Fruit fly (Drosophila melanogaster) whole organism, embryonic: Measurements from ENCODE around the gene Tis11.
A peak's percentile ranks its signal among the peaks of the same experiment; 100 is the strongest.

Source experiments
- CG11695 ChIP-seq: fragments of 200-800 bp; sonication (Bioruptor generic); IDR thresholded peaks from 3 replicates; pipeline ENCODE4 v1.3.6; 2022; ENCODE audit warnings: missing biosample characterization, missing genetic modification characterization
- CG15601 ChIP-seq: fragments of 200-800 bp; sonication (Bioruptor generic); optimal IDR thresholded peaks from 3 replicates; lab custom pipeline; 2019; ENCODE audit warnings: missing biosample characterization, mild to moderate bottlenecking, missing genetic modification characterization, moderate library complexity
- CG17829 ChIP-seq: fragments of 200-800 bp; optimal IDR thresholded peaks from 2 replicates; lab custom pipeline; 2019; ENCODE audit warnings: missing biosample characterization, mild to moderate bottlenecking, missing genetic modification characterization, moderate library complexity
- CG18476 ChIP-seq: fragments of 200-800 bp; sonication (Bioruptor generic); optimal IDR thresholded peaks from 2 replicates; lab custom pipeline; 2016; ENCODE audit warnings: missing biosample characterization, mild to moderate bottlenecking, missing genetic modification characterization
- CG2120 ChIP-seq: fragments of 200-800 bp; sonication (Bioruptor generic); optimal IDR thresholded peaks from 3 replicates; lab custom pipeline; 2016; ENCODE audit warnings: missing biosample characterization, missing genetic modification characterization
- CG33213 ChIP-seq: fragments of 200-800 bp; sonication (Bioruptor generic); optimal IDR thresholded peaks from 3 replicates; lab custom pipeline; 2016; ENCODE audit warnings: missing biosample characterization, missing genetic modification characterization
- CG42726 ChIP-seq: fragments of 200-800 bp; sonication (Bioruptor generic); IDR thresholded peaks from 2 replicates; pipeline ENCODE4 v1.3.6; 2022; ENCODE audit warnings: missing biosample characterization, missing genetic modification characterization; ENCODE audit not compliant: partially characterized antibody
- CG7745 ChIP-seq: fragments of 200-800 bp; sonication (Bioruptor generic); optimal IDR thresholded peaks from 2 replicates; lab custom pipeline; 2018; ENCODE audit warnings: missing biosample characterization, mild to moderate bottlenecking, missing genetic modification characterization, moderate library complexity
- CG8944 ChIP-seq: fragments of 200-800 bp; sonication (Bioruptor generic); optimal IDR thresholded peaks from 3 replicates; lab custom pipeline; 2016; ENCODE audit warnings: missing biosample characterization, missing genetic modification characterization
- CG9817 ChIP-seq: fragments of 200-800 bp; sonication (Bioruptor generic); optimal IDR thresholded peaks from 2 replicates; lab custom pipeline; 2018; ENCODE audit warnings: missing biosample characterization, mild to moderate bottlenecking, missing genetic modification characterization, moderate library complexity
- CHES-1-like ChIP-seq: fragments of 200-800 bp; sonication (Bioruptor generic); optimal IDR thresholded peaks from 2 replicates; lab custom pipeline; 2016; ENCODE audit warnings: missing biosample characterization, missing genetic modification characterization
- CTCF ChIP-seq: fragments of 200-800 bp; sonication (Bioruptor generic); optimal IDR thresholded peaks from 2 replicates; lab custom pipeline; 2017; ENCODE audit warnings: missing biosample characterization, mild to moderate bottlenecking, missing genetic modification characterization, moderate library complexity
- CrebB ChIP-seq: fragments of 200-800 bp; sonication (Bioruptor generic); optimal IDR thresholded peaks from 3 replicates; lab custom pipeline; 2018; ENCODE audit warnings: missing biosample characterization, mild to moderate bottlenecking, missing genetic modification characterization
- D19A ChIP-seq: fragments of 200-800 bp; optimal IDR thresholded peaks from 3 replicates; lab custom pipeline; 2019; ENCODE audit warnings: missing biosample characterization, mild to moderate bottlenecking, missing genetic modification characterization, moderate library complexity
- D19B ChIP-seq: fragments of 200-800 bp; sonication (Bioruptor generic); optimal IDR thresholded peaks from 2 replicates; lab custom pipeline; 2017; ENCODE audit warnings: missing biosample characterization, mild to moderate bottlenecking, missing genetic modification characterization
- Dll ChIP-seq: fragments of 200-800 bp; sonication (Bioruptor generic); IDR thresholded peaks from 4 replicates; pipeline ENCODE4 v1.3.6; 2022; ENCODE audit warnings: missing biosample characterization, missing genetic modification characterization; ENCODE audit not compliant: partially characterized antibody
- HLH4C ChIP-seq: fragments of 200-800 bp; sonication (Bioruptor generic); IDR thresholded peaks from 3 replicates; pipeline ENCODE4 v1.3.6; 2022; ENCODE audit warnings: missing biosample characterization, missing genetic modification characterization; ENCODE audit not compliant: partially characterized antibody
- Med ChIP-seq: fragments of 200-800 bp; sonication (Bioruptor generic); peaks from one replicate; lab custom pipeline; 2016; ENCODE audit warnings: missing biosample characterization, missing genetic modification characterization, mild to moderate bottlenecking, inconsistent platforms, moderate library complexity
- NFAT ChIP-seq: fragments of 200-800 bp; sonication (Bioruptor generic); IDR thresholded peaks from 2 replicates; pipeline ENCODE4 v1.3.6; 2022; ENCODE audit warnings: missing biosample characterization, missing genetic modification characterization
- Opbp ChIP-seq: fragments of 200-800 bp; sonication (Bioruptor generic); IDR thresholded peaks from 3 replicates; pipeline ENCODE4 v1.3.6; 2022; ENCODE audit warnings: missing biosample characterization, missing genetic modification characterization; ENCODE audit not compliant: partially characterized antibody
- Vsx1 ChIP-seq: fragments of 200-800 bp; sonication (Bioruptor generic); optimal IDR thresholded peaks from 2 replicates; lab custom pipeline; 2017; ENCODE audit warnings: missing biosample characterization, mild to moderate bottlenecking, missing genetic modification characterization, missing genetic modification reagents
- YL-1 ChIP-seq: fragments of 200-800 bp; sonication (Bioruptor generic); optimal IDR thresholded peaks from 3 replicates; lab custom pipeline; 2017; ENCODE audit warnings: missing biosample characterization, mild to moderate bottlenecking, missing genetic modification characterization
- amos ChIP-seq: fragments of 200-800 bp; sonication (Bioruptor generic); IDR thresholded peaks from 2 replicates; pipeline ENCODE4 v1.3.6; 2022; ENCODE audit warnings: missing biosample characterization, missing genetic modification characterization; ENCODE audit not compliant: partially characterized antibody
- az2 ChIP-seq: fragments of 200-800 bp; sonication (Bioruptor generic); optimal IDR thresholded peaks from 3 replicates; lab custom pipeline; 2016; ENCODE audit warnings: missing biosample characterization, missing genetic modification characterization
- bbx ChIP-seq: fragments of 200-800 bp; sonication (Bioruptor generic); IDR thresholded peaks from 2 replicates; pipeline ENCODE4 v1.3.6; 2022; ENCODE audit warnings: missing biosample characterization, missing genetic modification characterization; ENCODE audit not compliant: partially characterized antibody
- cato ChIP-seq: fragments of 200-800 bp; sonication (Bioruptor generic); optimal IDR thresholded peaks from 2 replicates; lab custom pipeline; 2016; ENCODE audit warnings: missing biosample characterization, missing genetic modification characterization, borderline replicate concordance
- chif ChIP-seq, 2 experiments: fragments of 200-800 bp; sonication (Bioruptor generic); optimal IDR thresholded peaks; 3 replicates each; lab custom pipeline; 2016; ENCODE audit warnings: missing biosample characterization in 2 of 2, missing genetic modification characterization in 2 of 2
- crc ChIP-seq: fragments of 200-800 bp; sonication (Bioruptor generic); optimal IDR thresholded peaks from 2 replicates; lab custom pipeline; 2016; ENCODE audit warnings: missing biosample characterization, missing genetic modification characterization
- esg ChIP-seq: fragments of 200-800 bp; sonication (Bioruptor generic); conservative IDR thresholded peaks from 2 replicates; pipeline ENCODE4 v1.3.6; 2022; ENCODE audit warnings: missing biosample characterization, missing genetic modification characterization
- exex ChIP-seq: fragments of 200-800 bp; sonication (Bioruptor generic); optimal IDR thresholded peaks from 4 replicates; lab custom pipeline; 2018; ENCODE audit warnings: missing biosample characterization, mild to moderate bottlenecking, missing genetic modification characterization, moderate library complexity
- fd102C ChIP-seq: fragments of 200-800 bp; sonication (Bioruptor generic); optimal IDR thresholded peaks from 2 replicates; lab custom pipeline; 2018; ENCODE audit warnings: missing biosample characterization, mild to moderate bottlenecking, missing genetic modification characterization, moderate library complexity
- fd64A ChIP-seq: fragments of 200-800 bp; sonication (Bioruptor generic); optimal IDR thresholded peaks from 3 replicates; lab custom pipeline; 2018; ENCODE audit warnings: missing biosample characterization, mild to moderate bottlenecking, missing genetic modification characterization
- grn ChIP-seq: fragments of 200-800 bp; sonication (Bioruptor generic); optimal IDR thresholded peaks from 3 replicates; lab custom pipeline; 2017; ENCODE audit warnings: missing biosample characterization, missing genetic modification characterization
- ham ChIP-seq: fragments of 200-800 bp; sonication (Bioruptor generic); IDR thresholded peaks from 2 replicates; pipeline ENCODE4 v1.3.6; 2022; ENCODE audit warnings: missing biosample characterization, missing genetic modification characterization
- jumu ChIP-seq: fragments of 200-800 bp; sonication (Bioruptor generic); optimal IDR thresholded peaks from 3 replicates; lab custom pipeline; 2016; ENCODE audit warnings: missing biosample characterization, missing genetic modification characterization
- luna ChIP-seq: fragments of 200-800 bp; sonication (Bioruptor generic); optimal IDR thresholded peaks from 2 replicates; lab custom pipeline; 2016; ENCODE audit warnings: missing biosample characterization, missing genetic modification characterization
- pan ChIP-seq, 4 experiments: fragments of >200 bp in 3 of 4; fragments of 200-800 bp in 1 of 4; sonication (Bioruptor generic) in 1 of 4; optimal IDR thresholded peaks in 3 of 4; IDR thresholded peaks in 1 of 4; 2 replicates each; pipeline versions ENCODE4 v1.3.6 to Lab custom; 2017 to 2022; ENCODE audit warnings: missing biosample characterization in 2 of 4, missing genetic modification characterization in 2 of 4, mixed read lengths in 1 of 4
- pros ChIP-seq: fragments of 200-800 bp; sonication (Bioruptor generic); optimal IDR thresholded peaks from 3 replicates; lab custom pipeline; 2019; ENCODE audit warnings: missing biosample characterization, mild to moderate bottlenecking, missing genetic modification characterization, moderate library complexity
- sc ChIP-seq, 3 experiments: fragments of >200 bp in 2 of 3; fragments of 200-800 bp in 1 of 3; sonication (Bioruptor generic) in 1 of 3; optimal IDR thresholded peaks; 2 replicates in 2 of 3; 3 replicates in 1 of 3; lab custom pipeline; 2017; ENCODE audit warnings: mild to moderate bottlenecking in 1 of 3, missing biosample characterization in 1 of 3, missing genetic modification characterization in 1 of 3, missing genetic modification reagents in 1 of 3
- sima ChIP-seq: fragments of 200-800 bp; sonication (Bioruptor generic); optimal IDR thresholded peaks from 2 replicates; lab custom pipeline; 2016; ENCODE audit warnings: missing biosample characterization, missing genetic modification characterization
- tll ChIP-seq, 2 experiments: fragments of 200-800 bp in 1 of 2; fragments of >200 bp in 1 of 2; sonication (Bioruptor generic) in 1 of 2; optimal IDR thresholded peaks; 2 replicates each; lab custom pipeline; 2017 to 2019; ENCODE audit warnings: missing biosample characterization in 2 of 2, missing genetic modification characterization in 2 of 2, mild to moderate bottlenecking in 1 of 2, moderate library complexity in 1 of 2
- ttk ChIP-seq: fragments of 200-800 bp; sonication (Bioruptor generic); IDR thresholded peaks from 2 replicates; pipeline ENCODE4 v2.1.2; 2022; ENCODE audit warnings: missing biosample characterization, missing genetic modification characterization
- vfl ChIP-seq: fragments of 200-800 bp; sonication (Bioruptor generic); optimal IDR thresholded peaks from 2 replicates; lab custom pipeline; 2016; ENCODE audit warnings: missing biosample characterization, missing genetic modification characterization
- wdn ChIP-seq: fragments of 200-800 bp; sonication (Bioruptor generic); IDR thresholded peaks from 2 replicates; pipeline ENCODE4 v1.3.6; 2022; ENCODE audit warnings: missing biosample characterization, missing genetic modification characterization
- wek ChIP-seq: fragments of 200-800 bp; sonication (Bioruptor generic); optimal IDR thresholded peaks from 3 replicates; lab custom pipeline; 2018; ENCODE audit warnings: missing biosample characterization, mild to moderate bottlenecking, missing genetic modification characterization, moderate library complexity
- wor ChIP-seq: fragments of 200-800 bp; sonication (Bioruptor generic); IDR thresholded peaks from 2 replicates; pipeline ENCODE4 v1.3.6; 2022; ENCODE audit warnings: missing biosample characterization, missing genetic modification characterization
- zen ChIP-seq: fragments of 200-800 bp; sonication (Bioruptor generic); optimal IDR thresholded peaks from 3 replicates; lab custom pipeline; 2018; ENCODE audit warnings: missing biosample characterization, mild to moderate bottlenecking, missing genetic modification characterization, moderate library complexity
- zf30C ChIP-seq: fragments of 200-800 bp; sonication (Bioruptor generic); optimal IDR thresholded peaks from 3 replicates; lab custom pipeline; 2018; ENCODE audit warnings: missing biosample characterization, mild to moderate bottlenecking, missing genetic modification characterization

The Tis11 gene

dm6 chrX:12672317-12673172, 13.3 kb downstream of the Tis11 start (continued):
- no peak for TF ChIP-seq CG15601 (tag; lab: Kevin White, UChicago)
- no peak for TF ChIP-seq pan (optimal IDR thresholded peaks at IDR 0.05; lab: Kevin White, UChicago)
- no peak for TF ChIP-seq pan (GFP tag; optimal IDR thresholded peaks at IDR 0.05 in 1 of 2, IDR thresholded peaks at IDR 0.05 in 1 of 2)
- TF ChIP-seq sima = no peak
- TF ChIP-seq YL-1 (GFP tag; lab: Kevin White, UChicago) = no peak
- no peak for TF ChIP-seq Vsx1 (GFP tag; lab: Kevin White, UChicago)
- no peak for TF ChIP-seq vfl
- no peak for TF ChIP-seq az2 (GFP tag; lab: Kevin White, UChicago)
- TF ChIP-seq wor = no peak
- no peak for TF ChIP-seq esg (GFP tag; lab: Robert Waterston, UW)
- TF ChIP-seq exex (tag; lab: Kevin White, UChicago) = no peak
- no peak for TF ChIP-seq bbx (GFP tag; lab: Robert Waterston, UW)
- peak; percentile 51; the same call in 1 of the 2 replicates for TF ChIP-seq NFAT (GFP tag; lab: Robert Waterston, UW)
- no peak for TF ChIP-seq Dll (GFP tag; lab: Robert Waterston, UW)
- TF ChIP-seq CG18476 (GFP tag; lab: Kevin White, UChicago) = no peak
- TF ChIP-seq ham (GFP tag; lab: Robert Waterston, UW) = no peak
- TF ChIP-seq CG17829 (tag; lab: Kevin White, UChicago) = no peak
- no peak for TF ChIP-seq CG33213 (GFP tag; lab: Kevin White, UChicago)
- TF ChIP-seq wdn (GFP tag; lab: Robert Waterston, UW) = no peak
- no peak for TF ChIP-seq sc (optimal IDR thresholded peaks at IDR 0.05; lab: Kevin White, UChicago)
- TF ChIP-seq sc (GFP tag; optimal IDR thresholded peaks at IDR 0.05; lab: Kevin White, UChicago) = no peak
- no peak for TF ChIP-seq fd64A
- TF ChIP-seq Med = peak; percentile 82
- TF ChIP-seq CG7745 (tag; lab: Kevin White, UChicago) = no peak
- TF ChIP-seq CTCF (GFP tag; lab: Kevin White, UChicago) = no peak
- no peak for TF ChIP-seq HLH4C (GFP tag; lab: Robert Waterston, UW)
- no peak for TF ChIP-seq CG9817 (tag; lab: Kevin White, UChicago)
- no peak for TF ChIP-seq CG11695
- TF ChIP-seq D19B = no peak
- TF ChIP-seq D19A = no peak
- TF ChIP-seq zen (tag; lab: Kevin White, UChicago) = no peak
- TF ChIP-seq amos (GFP tag; lab: Robert Waterston, UW) = no peak
- TF ChIP-seq CrebB (tag; lab: Kevin White, UChicago) = no peak
- TF ChIP-seq wek (GFP tag; lab: Kevin White, UChicago) = no peak
- TF ChIP-seq luna (GFP tag; lab: Kevin White, UChicago) = no peak
- no peak for TF ChIP-seq tll (GFP tag; optimal IDR thresholded peaks at IDR 0.05; lab: Kevin White, UChicago)
- no peak for TF ChIP-seq CHES-1-like (GFP tag; lab: Kevin White, UChicago)
- no peak for TF ChIP-seq grn (GFP tag; lab: Kevin White, UChicago)
- TF ChIP-seq CG42726 = no peak
- TF ChIP-seq crc (GFP tag; lab: Kevin White, UChicago) = no peak
- TF ChIP-seq chif (GFP tag; optimal IDR thresholded peaks at IDR 0.05; lab: Kevin White, UChicago) = no peak
- no peak for TF ChIP-seq zf30C (GFP tag; lab: Kevin White, UChicago)
- TF ChIP-seq Opbp (GFP tag; lab: Robert Waterston, UW) = no peak
- TF ChIP-seq jumu = no peak
- no peak for TF ChIP-seq fd102C (GFP tag; lab: Kevin White, UChicago)
- peak; percentile 53 for TF ChIP-seq CG2120 (GFP tag; lab: Kevin White, UChicago)
- TF ChIP-seq pros = no peak
- TF ChIP-seq ttk (GFP tag; lab: Robert Waterston, UW) = no peak
- no peak for TF ChIP-seq cato
- no peak for TF ChIP-seq CG8944
